Fruit fly (Drosophila melanogaster): ENCODE measurements around the gene CG3939.

DNA sequence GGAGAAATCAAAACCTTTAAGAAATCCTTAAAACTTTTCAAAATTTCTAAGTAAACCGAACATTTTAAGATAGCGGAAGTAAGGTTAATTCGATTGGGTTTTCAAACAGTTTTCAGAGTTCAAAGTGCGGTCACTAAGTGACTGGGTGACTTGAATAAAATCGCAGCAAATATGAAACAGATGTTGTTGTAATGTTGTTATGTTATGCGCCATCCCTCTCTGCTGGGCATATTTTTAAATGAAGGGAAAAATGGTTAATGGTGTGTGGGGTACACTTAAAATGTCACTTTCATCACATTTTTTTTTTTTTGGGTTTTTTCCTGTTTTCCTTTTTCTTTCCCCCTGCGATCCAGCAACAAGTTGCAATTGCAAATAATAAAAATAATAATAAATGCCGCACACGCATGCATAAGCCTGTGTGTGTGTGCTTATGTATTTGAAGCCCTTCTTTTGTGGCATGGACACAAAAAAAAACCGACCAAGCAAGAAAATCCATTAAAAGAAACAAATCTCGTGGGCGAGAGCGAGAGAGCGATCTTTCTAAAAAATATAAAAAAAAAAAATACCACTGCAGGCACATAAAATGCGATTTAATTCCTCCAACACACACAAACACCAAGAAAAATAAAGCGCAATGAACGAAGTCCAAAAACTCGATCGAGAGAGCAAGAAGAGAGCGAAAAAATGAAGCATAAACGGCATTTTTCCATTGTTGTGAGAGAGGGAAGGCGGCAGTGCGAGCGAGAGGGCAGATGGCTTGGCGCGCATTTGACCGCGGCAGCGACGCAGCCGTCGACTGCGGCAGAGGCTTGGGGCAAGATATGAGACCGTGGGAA lies 13.1 kb upstream of the CG3939 start:
- no peak for TF ChIP-seq psq (optimal IDR thresholded peaks at IDR 0.05)
- TF ChIP-seq Myc (optimal IDR thresholded peaks at IDR 0.05) = no peak
- no peak for TF ChIP-seq Sin3A (optimal IDR thresholded peaks at IDR 0.05)
- no peak for TF ChIP-seq h (optimal IDR thresholded peaks at IDR 0.05)
- TF ChIP-seq ttk (optimal IDR thresholded peaks at IDR 0.05) = no peak
- TF ChIP-seq insv (optimal IDR thresholded peaks at IDR 0.05) = no peak

Measured in Kc167 (cell line).